Worm (Caenorhabditis elegans): Measurements from ENCODE around the gene Y51H4A.25.

Y51H4A.25 gene

DNA sequence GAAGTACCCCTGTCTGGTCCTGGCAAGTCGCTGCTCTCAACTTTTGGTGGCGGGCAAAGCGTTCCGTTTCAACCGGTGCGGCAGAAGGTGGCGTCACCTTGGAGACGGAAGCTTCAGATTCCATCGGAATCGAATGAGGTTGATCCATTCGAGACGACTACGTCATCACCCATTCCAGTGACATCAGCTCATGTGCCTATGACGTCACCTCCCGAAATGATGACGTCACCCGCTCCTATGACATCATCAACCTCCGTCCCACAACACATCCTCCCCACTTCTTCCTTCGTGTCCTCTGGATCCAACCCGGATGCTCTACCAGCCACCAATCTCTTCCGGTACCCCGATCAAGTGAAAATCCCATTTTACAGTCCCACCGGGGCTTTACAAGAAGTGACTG is 40.8 kb downstream of the Y51H4A.25 start:
- TF ChIP-seq tbx-2 (tag; optimal IDR thresholded peaks at IDR 0.05): no peak
- TF ChIP-seq zag-1 (tag; optimal IDR thresholded peaks at IDR 0.05): no peak
- TF ChIP-seq ceh-82 (tag; optimal IDR thresholded peaks at IDR 0.05): no peak
- no peak for TF ChIP-seq sea-2 (GFP tag; optimal IDR thresholded peaks at IDR 0.05)
- no peak for TF ChIP-seq ZK546.5 (tag; optimal IDR thresholded peaks at IDR 0.05)
- no peak for TF ChIP-seq lsy-12 (tag; optimal IDR thresholded peaks at IDR 0.05)
- no peak for TF ChIP-seq ama-1 (optimal IDR thresholded peaks at IDR 0.05)
- no peak for TF ChIP-seq elt-3 (tag; optimal IDR thresholded peaks at IDR 0.05)
- no peak for TF ChIP-seq nhr-237 (tag; optimal IDR thresholded peaks at IDR 0.05)
- TF ChIP-seq jun-1 (tag; optimal IDR thresholded peaks at IDR 0.05): no peak

- no peak for TF ChIP-seq R02D3.7 (tag; optimal IDR thresholded peaks at IDR 0.05)
- TF ChIP-seq elt-1 (tag; optimal IDR thresholded peaks at IDR 0.05): no peak
- no peak for TF ChIP-seq lin-15B (tag; optimal IDR thresholded peaks at IDR 0.05)
- TF ChIP-seq mml-1 (tag; optimal IDR thresholded peaks at IDR 0.05): no peak
- TF ChIP-seq nfya-1 (tag; optimal IDR thresholded peaks at IDR 0.05; ENCODE audit: insufficient read depth): no peak
- TF ChIP-seq lin-39 (tag; optimal IDR thresholded peaks at IDR 0.05): no peak
- TF ChIP-seq lsy-12 (tag; optimal IDR thresholded peaks at IDR 0.05): no peak
- TF ChIP-seq pha-4 (tag; optimal IDR thresholded peaks at IDR 0.05): no peak
- TF ChIP-seq ama-1 (optimal IDR thresholded peaks at IDR 0.05): no peak
- TF ChIP-seq fkh-2 (tag; optimal IDR thresholded peaks at IDR 0.05): no peak
- no peak for TF ChIP-seq nhr-25 (tag; optimal IDR thresholded peaks at IDR 0.05)
- TF ChIP-seq nhr-237 (tag; optimal IDR thresholded peaks at IDR 0.05): no peak
- no peak for TF ChIP-seq nhr-67 (tag; optimal IDR thresholded peaks at IDR 0.05)
- no peak for TF ChIP-seq zag-1 (tag; optimal IDR thresholded peaks at IDR 0.05)
- TF ChIP-seq aly-2 (tag; optimal IDR thresholded peaks at IDR 0.05): no peak
- no peak for TF ChIP-seq skn-1 (tag; optimal IDR thresholded peaks at IDR 0.05)
Measured at ce11 chrIV:16777758-16778157, 41.6 kb downstream of the Y51H4A.25 start.

- no peak for TF ChIP-seq nfya-1 (tag; optimal IDR thresholded peaks at IDR 0.05; ENCODE audit: insufficient read depth)
- no peak for TF ChIP-seq fos-1 (tag; optimal IDR thresholded peaks at IDR 0.05)
- TF ChIP-seq mml-1 (tag; optimal IDR thresholded peaks at IDR 0.05): no peak
- TF ChIP-seq tbx-2 (tag; optimal IDR thresholded peaks at IDR 0.05): no peak
- TF ChIP-seq nhr-28 (tag; optimal IDR thresholded peaks at IDR 0.05): no peak
- TF ChIP-seq unc-62 (GFP tag; optimal IDR thresholded peaks at IDR 0.05): no peak
- no peak for TF ChIP-seq skn-1 (tag; optimal IDR thresholded peaks at IDR 0.05)
- TF ChIP-seq elt-2 (tag; optimal IDR thresholded peaks at IDR 0.05): no peak
- TF ChIP-seq ceh-9 (tag; optimal IDR thresholded peaks at IDR 0.05): no peak
Measured at ce11 chrIV:16778644-16779043, 42.5 kb downstream of the Y51H4A.25 start.

- TF ChIP-seq nhr-12 (tag; optimal IDR thresholded peaks at IDR 0.05): no peak
- no peak for TF ChIP-seq ZK546.5 (tag; optimal IDR thresholded peaks at IDR 0.05)
- no peak for TF ChIP-seq tbx-2 (tag; optimal IDR thresholded peaks at IDR 0.05)
- TF ChIP-seq elt-2 (tag; optimal IDR thresholded peaks at IDR 0.05): no peak
- no peak for TF ChIP-seq daf-12 (tag; optimal IDR thresholded peaks at IDR 0.05)
- no peak for TF ChIP-seq nhr-23 (tag; optimal IDR thresholded peaks at IDR 0.05)
- TF ChIP-seq lin-15B (tag; optimal IDR thresholded peaks at IDR 0.05): no peak
- TF ChIP-seq fkh-2 (tag; optimal IDR thresholded peaks at IDR 0.05): no peak
- no peak for TF ChIP-seq ceh-28 (tag; optimal IDR thresholded peaks at IDR 0.05)
- no peak for TF ChIP-seq R02D3.7 (tag; optimal IDR thresholded peaks at IDR 0.05)
- no peak for TF ChIP-seq aly-2 (tag; optimal IDR thresholded peaks at IDR 0.05)
- TF ChIP-seq nhr-77 (tag; optimal IDR thresholded peaks at IDR 0.05): no peak
- no peak for TF ChIP-seq pha-4 (tag; optimal IDR thresholded peaks at IDR 0.05)
- no peak for TF ChIP-seq nhr-237 (tag; optimal IDR thresholded peaks at IDR 0.05)
- no peak for TF ChIP-seq ztf-11 (tag; optimal IDR thresholded peaks at IDR 0.05)
- TF ChIP-seq nhr-67 (tag; optimal IDR thresholded peaks at IDR 0.05): no peak
- no peak for TF ChIP-seq nhr-25 (tag; optimal IDR thresholded peaks at IDR 0.05)
- TF ChIP-seq nhr-43 (tag; optimal IDR thresholded peaks at IDR 0.05; ENCODE audit: poor library complexity, severe bottlenecking): no peak
Measured at ce11 chrIV:16787024-16787423, 50.9 kb downstream of the Y51H4A.25 start, which contains the start of gene Y43D4A.6. TSS of gene Y43D4A.6 (plus strand) at chrIV:16787324.

Measured in whole organism, L3 larva.